Fruit fly (Drosophila melanogaster): ENCODE data around the gene Swt1.

Swt1 gene

DNA sequence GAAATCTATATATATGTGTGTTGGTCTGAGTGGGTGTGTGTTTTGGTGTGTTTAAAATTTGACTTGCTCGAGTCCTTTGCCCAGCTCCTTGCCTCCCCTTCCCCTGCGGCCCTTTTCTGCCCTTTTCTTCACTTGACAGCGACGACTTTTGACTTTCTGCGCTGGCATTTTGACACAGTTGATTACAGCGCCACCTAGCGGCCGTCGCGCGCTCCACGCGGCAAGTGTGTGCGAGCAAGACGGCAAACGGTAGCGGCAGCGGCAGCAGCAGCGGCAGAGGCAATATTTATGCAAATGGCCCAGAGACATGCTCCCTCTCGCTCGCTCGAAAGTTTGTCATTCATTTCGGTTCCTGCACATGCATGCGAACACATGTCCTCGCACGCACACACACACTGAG is 38.2 kb downstream of the Swt1 start:
- TF ChIP-seq Ets96B (tag; optimal IDR thresholded peaks at IDR 0.05) (no peak), Blimp-1 (GFP tag; optimal IDR thresholded peaks at IDR 0.05) (no peak), Sox15 (GFP tag; optimal IDR thresholded peaks at IDR 0.05) (no peak), CG31627 (GFP tag; optimal IDR thresholded peaks at IDR 0.05) (no peak), spab (GFP tag; optimal IDR thresholded peaks at IDR 0.05) (no peak), dsx (GFP tag; optimal IDR thresholded peaks at IDR 0.05; ENCODE audit: poor library complexity, severe bottlenecking) (no peak), Hr39 (GFP tag; optimal IDR thresholded peaks at IDR 0.05) (no peak), fd85E (GFP tag; optimal IDR thresholded peaks at IDR 0.05) (no peak), CG10631 (GFP tag; optimal IDR thresholded peaks at IDR 0.05) (no peak), Sox102F (GFP tag; optimal IDR thresholded peaks at IDR 0.05) (no peak), CG6163 (GFP tag; IDR thresholded peaks at IDR 0.05) (no peak), CG3919 (GFP tag; optimal IDR thresholded peaks at IDR 0.05) (no peak), net (GFP tag; optimal IDR thresholded peaks at IDR 0.05) (no peak), salr (GFP tag; optimal IDR thresholded peaks at IDR 0.05) (no peak), CG3032 (tag; optimal IDR thresholded peaks at IDR 0.05) (no peak), CG6276 (GFP tag; optimal IDR thresholded peaks at IDR 0.05) (no peak), eg (GFP tag; IDR thresholded peaks at IDR 0.05) (no peak), Lpt (GFP tag; optimal IDR thresholded peaks at IDR 0.05) (no peak)

DNA sequence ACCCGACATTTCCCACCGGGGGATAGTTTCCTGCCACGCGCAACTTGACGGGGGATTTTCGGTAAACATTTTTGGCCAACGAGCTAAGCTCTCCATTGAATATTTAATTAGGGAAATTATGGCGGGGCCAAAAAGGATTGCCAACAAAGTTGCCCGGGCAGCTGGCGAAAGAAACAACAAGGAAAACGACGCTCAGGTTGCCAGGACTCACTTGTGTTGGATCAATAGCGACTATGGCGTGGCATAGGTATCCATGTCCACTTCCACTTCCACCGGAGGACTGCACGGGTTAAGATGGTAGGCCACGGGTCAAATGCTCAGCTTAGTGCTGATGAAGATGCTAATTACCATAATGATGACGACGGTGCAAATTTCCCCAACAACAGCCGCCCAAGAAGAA is 46.6 kb downstream of the Swt1 start, which contains the start of gene CG15373:
TSS of gene CG15373 (plus strand) at position 301 of the 400 bp plus-strand sequence.
- TF ChIP-seq CG7368 (GFP tag; optimal IDR thresholded peaks at IDR 0.05) = no peak
- no peak for TF ChIP-seq spab (GFP tag; optimal IDR thresholded peaks at IDR 0.05)
- TF ChIP-seq fd85E (GFP tag; optimal IDR thresholded peaks at IDR 0.05) = no peak
- no peak for TF ChIP-seq CG32006 (GFP tag; optimal IDR thresholded peaks at IDR 0.05)
- no peak for TF ChIP-seq CG6808 (GFP tag; optimal IDR thresholded peaks at IDR 0.05)
- no peak for TF ChIP-seq CG11762 (GFP tag; optimal IDR thresholded peaks at IDR 0.05; ENCODE audit: insufficient read depth)
- no peak for TF ChIP-seq CG15336 (GFP tag; IDR thresholded peaks at IDR 0.05)
- TF ChIP-seq cyc (GFP tag; optimal IDR thresholded peaks at IDR 0.05) = no peak
- TF ChIP-seq vri (GFP tag; optimal IDR thresholded peaks at IDR 0.05) = no peak
